Fruit fly (Drosophila melanogaster) whole organism, embryonic: ENCODE data around the gene CG17982.

ENCODE experiments used
- Bgb ChIP-seq: fragments of 200-800 bp; sonication (Bioruptor generic); IDR thresholded peaks from 2 replicates; pipeline ENCODE4 v1.3.6; 2022; ENCODE audit warnings: missing biosample characterization, missing genetic modification characterization; ENCODE audit not compliant: partially characterized antibody
- Blimp-1 ChIP-seq: fragments of 200-800 bp; sonication (Bioruptor generic); optimal IDR thresholded peaks from 3 replicates; lab custom pipeline; 2018; ENCODE audit warnings: missing biosample characterization, missing genetic modification characterization, mild to moderate bottlenecking, moderate library complexity, missing genetic modification reagents
- Bteb2 ChIP-seq: fragments of 200-800 bp; sonication (Bioruptor generic); optimal IDR thresholded peaks from 2 replicates; lab custom pipeline; 2016; ENCODE audit warnings: missing biosample characterization, missing genetic modification characterization
- CG10147 ChIP-seq: fragments of 200-800 bp; sonication (Bioruptor generic); optimal IDR thresholded peaks from 2 replicates; lab custom pipeline; 2019; ENCODE audit warnings: missing biosample characterization, mild to moderate bottlenecking, missing genetic modification characterization, moderate library complexity
- CG10267 ChIP-seq: fragments of 200-800 bp; sonication (Bioruptor generic); optimal IDR thresholded peaks from 2 replicates; lab custom pipeline; 2018; ENCODE audit warnings: missing biosample characterization, mild to moderate bottlenecking, missing genetic modification characterization, moderate library complexity
- CG10431 ChIP-seq: fragments of 200-800 bp; sonication (Bioruptor generic); optimal IDR thresholded peaks from 3 replicates; lab custom pipeline; 2018; ENCODE audit warnings: missing biosample characterization, mild to moderate bottlenecking, missing genetic modification characterization
- CG10543 ChIP-seq: fragments of 200-800 bp; sonication (Bioruptor generic); optimal IDR thresholded peaks from 3 replicates; lab custom pipeline; 2017; ENCODE audit warnings: missing biosample characterization, mild to moderate bottlenecking, missing genetic modification characterization, moderate library complexity
- CG13123 ChIP-seq: fragments of 200-800 bp; sonication (Bioruptor generic); optimal IDR thresholded peaks from 2 replicates; lab custom pipeline; 2016; ENCODE audit warnings: missing biosample characterization, missing genetic modification characterization
- CG15269 ChIP-seq: fragments of 200-800 bp; sonication (Bioruptor generic); optimal IDR thresholded peaks from 2 replicates; lab custom pipeline; 2018; ENCODE audit warnings: missing biosample characterization, mild to moderate bottlenecking, missing genetic modification characterization, moderate library complexity
- CG1529 ChIP-seq: fragments of 200-800 bp; sonication (Bioruptor generic); optimal IDR thresholded peaks from 3 replicates; lab custom pipeline; 2018; ENCODE audit warnings: missing biosample characterization, missing genetic modification characterization
- CG15601 ChIP-seq: fragments of 200-800 bp; sonication (Bioruptor generic); optimal IDR thresholded peaks from 3 replicates; lab custom pipeline; 2019; ENCODE audit warnings: missing biosample characterization, mild to moderate bottlenecking, missing genetic modification characterization, moderate library complexity
- CG17186 ChIP-seq: fragments of 200-800 bp; sonication (Bioruptor generic); optimal IDR thresholded peaks from 3 replicates; lab custom pipeline; 2017; ENCODE audit warnings: missing biosample characterization, missing genetic modification reagents, missing genetic modification characterization
- CG17829 ChIP-seq: fragments of 200-800 bp; optimal IDR thresholded peaks from 2 replicates; lab custom pipeline; 2019; ENCODE audit warnings: missing biosample characterization, mild to moderate bottlenecking, missing genetic modification characterization, moderate library complexity
- CG17912 ChIP-seq: fragments of 200-800 bp; sonication (Bioruptor generic); optimal IDR thresholded peaks from 2 replicates; lab custom pipeline; 2018; ENCODE audit warnings: missing biosample characterization, mild to moderate bottlenecking, missing genetic modification characterization
- CG18476 ChIP-seq: fragments of 200-800 bp; sonication (Bioruptor generic); optimal IDR thresholded peaks from 2 replicates; lab custom pipeline; 2016; ENCODE audit warnings: missing biosample characterization, mild to moderate bottlenecking, missing genetic modification characterization
- CG30431 ChIP-seq: fragments of 200-800 bp; sonication (Bioruptor generic); optimal IDR thresholded peaks from 2 replicates; lab custom pipeline; 2017; ENCODE audit warnings: missing biosample characterization, missing genetic modification characterization
- CG31388 ChIP-seq: fragments of 200-800 bp; sonication (Bioruptor generic); optimal IDR thresholded peaks from 2 replicates; lab custom pipeline; 2016; ENCODE audit warnings: missing biosample characterization, missing genetic modification characterization
- CG34422 ChIP-seq: fragments of 200-800 bp; sonication (Bioruptor generic); IDR thresholded peaks from 3 replicates; pipeline ENCODE4 v1.3.6; 2022; ENCODE audit warnings: missing biosample characterization, missing genetic modification characterization
- CG6689 ChIP-seq: fragments of 200-800 bp; sonication (Bioruptor generic); IDR thresholded peaks from 2 replicates; pipeline ENCODE4 v1.3.6; 2022; ENCODE audit warnings: missing biosample characterization, missing genetic modification characterization
- CG6813 ChIP-seq: fragments of 200-800 bp; sonication (Bioruptor generic); optimal IDR thresholded peaks from 2 replicates; lab custom pipeline; 2017; ENCODE audit warnings: missing biosample characterization, missing genetic modification characterization, mild to moderate bottlenecking, moderate library complexity, missing genetic modification reagents
- CG8924 ChIP-seq: fragments of 200-800 bp; optimal IDR thresholded peaks from 3 replicates; lab custom pipeline; 2019; ENCODE audit warnings: missing biosample characterization, mild to moderate bottlenecking, missing genetic modification characterization, moderate library complexity
- CG9437 ChIP-seq: fragments of 200-800 bp; sonication (Bioruptor generic); optimal IDR thresholded peaks from 2 replicates; lab custom pipeline; 2018; ENCODE audit warnings: missing biosample characterization, mild to moderate bottlenecking, missing genetic modification characterization
- CG9609 ChIP-seq: fragments of 200-800 bp; sonication (Bioruptor generic); optimal IDR thresholded peaks from 3 replicates; lab custom pipeline; 2016; ENCODE audit warnings: missing biosample characterization, missing genetic modification characterization
- CoRest ChIP-seq: fragments of 200-800 bp; sonication (Bioruptor generic); optimal IDR thresholded peaks from 3 replicates; lab custom pipeline; 2018; ENCODE audit warnings: missing biosample characterization, mild to moderate bottlenecking, missing genetic modification characterization, moderate library complexity
- D ChIP-seq, 2 experiments: fragments of 200-800 bp in 1 of 2; fragments of >200 bp in 1 of 2; sonication (Bioruptor generic) in 1 of 2; optimal IDR thresholded peaks; 2 replicates in 1 of 2; 3 replicates in 1 of 2; lab custom pipeline; 2017; ENCODE audit warnings: mild to moderate bottlenecking in 1 of 2, missing biosample characterization in 1 of 2, missing genetic modification characterization in 1 of 2, missing genetic modification reagents in 1 of 2
- Drgx ChIP-seq: fragments of 200-800 bp; sonication (Bioruptor generic); IDR thresholded peaks from 2 replicates; pipeline ENCODE4 v1.3.6; 2022; ENCODE audit warnings: missing biosample characterization, missing genetic modification characterization
- E2f1 ChIP-seq: fragments of 200-800 bp; sonication (Bioruptor generic); IDR thresholded peaks from 2 replicates; pipeline ENCODE4 v1.3.6; 2022; ENCODE audit warnings: missing biosample characterization, missing genetic modification characterization
- ERR ChIP-seq: fragments of 200-800 bp; sonication (Bioruptor generic); optimal IDR thresholded peaks from 2 replicates; lab custom pipeline; 2016; ENCODE audit warnings: missing biosample characterization, missing genetic modification characterization
- Hr39 ChIP-seq: fragments of >200 bp; optimal IDR thresholded peaks from 2 replicates; lab custom pipeline; 2017
- Myb ChIP-seq: fragments of 200-800 bp; sonication (Bioruptor generic); optimal IDR thresholded peaks from 2 replicates; lab custom pipeline; 2016; ENCODE audit warnings: missing biosample characterization, missing genetic modification characterization
- Optix ChIP-seq: fragments of 200-800 bp; sonication (Bioruptor generic); IDR thresholded peaks from 3 replicates; pipeline ENCODE4 v1.3.6; 2022; ENCODE audit warnings: missing biosample characterization, missing genetic modification characterization
- PHDP ChIP-seq: fragments of 200-800 bp; sonication (Bioruptor generic); optimal IDR thresholded peaks from 3 replicates; lab custom pipeline; 2018; ENCODE audit warnings: missing biosample characterization, mild to moderate bottlenecking, missing genetic modification characterization, moderate library complexity
- Ptx1 ChIP-seq: fragments of 200-800 bp; sonication (Bioruptor generic); IDR thresholded peaks from 2 replicates; pipeline ENCODE4 v1.3.6; 2022; ENCODE audit warnings: missing biosample characterization, missing genetic modification characterization
- Xrp1 ChIP-seq: fragments of 200-800 bp; sonication (Bioruptor generic); IDR thresholded peaks from 2 replicates; pipeline ENCODE4 v1.3.6; 2022; ENCODE audit warnings: missing biosample characterization, missing genetic modification characterization
- bab2 ChIP-seq: fragments of 200-800 bp; sonication (Bioruptor generic); optimal IDR thresholded peaks from 2 replicates; lab custom pipeline; 2016; ENCODE audit warnings: missing biosample characterization, missing genetic modification characterization
- cwo ChIP-seq: fragments of 200-800 bp; sonication (Bioruptor generic); optimal IDR thresholded peaks from 3 replicates; lab custom pipeline; 2017; ENCODE audit warnings: missing biosample characterization, missing genetic modification characterization, mild to moderate bottlenecking, moderate library complexity, missing genetic modification reagents
- dimm ChIP-seq: fragments of 200-800 bp; sonication (Bioruptor generic); IDR thresholded peaks from 2 replicates; pipeline ENCODE4 v1.3.6; 2022; ENCODE audit warnings: missing biosample characterization, missing genetic modification characterization
- dmrt11E ChIP-seq: fragments of 200-800 bp; sonication (Bioruptor generic); optimal IDR thresholded peaks from 3 replicates; lab custom pipeline; 2018; ENCODE audit warnings: missing biosample characterization, mild to moderate bottlenecking, missing genetic modification characterization, moderate library complexity
- dpn ChIP-seq, 2 experiments: fragments of 200-800 bp; sonication (Bioruptor generic); optimal IDR thresholded peaks; 3 replicates each; lab custom pipeline; 2016; ENCODE audit warnings: missing biosample characterization in 2 of 2, missing genetic modification characterization in 2 of 2
- gcm ChIP-seq: fragments of 200-800 bp; sonication (Bioruptor generic); optimal IDR thresholded peaks from 2 replicates; lab custom pipeline; 2019; ENCODE audit warnings: missing biosample characterization, mild to moderate bottlenecking, missing genetic modification characterization, moderate library complexity
- grau ChIP-seq: fragments of 200-800 bp; optimal IDR thresholded peaks from 3 replicates; lab custom pipeline; 2019; ENCODE audit warnings: missing biosample characterization, mild to moderate bottlenecking, missing genetic modification characterization, moderate library complexity
- grn ChIP-seq: fragments of 200-800 bp; sonication (Bioruptor generic); optimal IDR thresholded peaks from 3 replicates; lab custom pipeline; 2017; ENCODE audit warnings: missing biosample characterization, missing genetic modification characterization
- hbn ChIP-seq: fragments of 200-800 bp; sonication (Bioruptor generic); IDR thresholded peaks from 2 replicates; pipeline ENCODE4 v1.3.6; 2022; ENCODE audit warnings: missing biosample characterization, missing genetic modification characterization; ENCODE audit not compliant: partially characterized antibody
- jumu ChIP-seq: fragments of 200-800 bp; sonication (Bioruptor generic); optimal IDR thresholded peaks from 3 replicates; lab custom pipeline; 2016; ENCODE audit warnings: missing biosample characterization, missing genetic modification characterization
- mam ChIP-seq: fragments of 200-800 bp; sonication (Bioruptor generic); optimal IDR thresholded peaks from 3 replicates; lab custom pipeline; 2016; ENCODE audit warnings: missing biosample characterization, missing genetic modification characterization
- nmo ChIP-seq: fragments of 200-800 bp; sonication (Bioruptor generic); optimal IDR thresholded peaks from 2 replicates; lab custom pipeline; 2018; ENCODE audit warnings: missing biosample characterization, mild to moderate bottlenecking, missing genetic modification characterization, moderate library complexity
- scrt ChIP-seq: fragments of 200-800 bp; sonication (Bioruptor generic); optimal IDR thresholded peaks from 2 replicates; lab custom pipeline; 2018; ENCODE audit warnings: missing biosample characterization, mild to moderate bottlenecking, missing genetic modification characterization, moderate library complexity
- sens ChIP-seq: fragments of 200-800 bp; sonication (Bioruptor generic); peaks from one replicate; lab custom pipeline; 2016; ENCODE audit warnings: missing biosample characterization, missing genetic modification characterization
- tll ChIP-seq, 2 experiments: fragments of 200-800 bp in 1 of 2; fragments of >200 bp in 1 of 2; sonication (Bioruptor generic) in 1 of 2; optimal IDR thresholded peaks; 2 replicates each; lab custom pipeline; 2017 to 2019; ENCODE audit warnings: missing biosample characterization in 2 of 2, missing genetic modification characterization in 2 of 2, mild to moderate bottlenecking in 1 of 2, moderate library complexity in 1 of 2
- trem ChIP-seq: fragments of 200-800 bp; optimal IDR thresholded peaks from 3 replicates; lab custom pipeline; 2019; ENCODE audit warnings: missing biosample characterization, mild to moderate bottlenecking, missing genetic modification characterization, moderate library complexity

The CG17982 gene

DNA sequence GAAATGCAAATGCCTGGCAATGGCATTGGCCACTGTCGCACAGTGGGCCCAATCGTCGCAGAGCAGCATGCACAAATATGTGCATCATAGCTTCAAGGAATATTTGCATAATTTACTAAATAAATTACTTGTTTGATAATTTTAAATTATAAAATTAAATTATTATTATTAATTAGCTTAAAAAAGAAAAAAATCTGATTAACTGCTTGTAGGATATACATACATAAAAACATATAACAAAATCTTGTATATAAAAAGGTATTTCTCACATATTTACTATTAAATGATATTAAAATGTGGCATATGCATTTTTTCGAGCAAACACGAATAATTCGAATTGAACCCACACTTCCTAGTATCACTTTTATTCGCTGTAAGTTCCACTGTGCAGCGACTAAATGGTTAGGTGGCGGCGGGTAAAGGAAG, 18.4 kb downstream of the CG17982 start (continued):
- TF ChIP-seq CG30431 (peak; percentile 28), Bteb2 (GFP tag; lab: Kevin White, UChicago) (no peak), Xrp1 (GFP tag; lab: Robert Waterston, UW) (peak; percentile 45; the same call in 1 of the 2 replicates), CG10431 (GFP tag; lab: Kevin White, UChicago) (no peak), CG6813 (peak; percentile 22), bab2 (GFP tag; lab: Kevin White, UChicago) (no peak), dmrt11E (tag; lab: Kevin White, UChicago) (peak; percentile 45), D (optimal IDR thresholded peaks at IDR 0.05; lab: Kevin White, UChicago) (no peak), D (GFP tag; optimal IDR thresholded peaks at IDR 0.05; lab: Kevin White, UChicago) (peak; percentile 49), CG15269 (tag; lab: Kevin White, UChicago) (peak; percentile 45), nmo (peak; percentile 81), ERR (GFP tag; lab: Kevin White, UChicago) (no peak), CG15601 (tag; lab: Kevin White, UChicago) (peak; percentile 38), trem (peak; percentile 7), hbn (GFP tag; lab: Robert Waterston, UW) (no peak), CG9437 (GFP tag; lab: Kevin White, UChicago) (peak; percentile 64), CG6689 (GFP tag; lab: Robert Waterston, UW) (peak; percentile 60), PHDP (tag; lab: Kevin White, UChicago) (peak; percentile 40), Optix (0 out of 3 replicates have a peak, but pooled peaks have one; percentile 41), Ptx1 (GFP tag; lab: Robert Waterston, UW) (peak; percentile 72), Bgb (GFP tag; lab: Robert Waterston, UW) (no peak), Blimp-1 (peak; percentile 53), grau (tag; lab: Kevin White, UChicago) (peak; percentile 59), CG10147 (GFP tag; lab: Kevin White, UChicago) (peak; percentile 4), cwo (GFP tag; lab: Kevin White, UChicago) (peak; percentile 4), CG10267 (tag; lab: Kevin White, UChicago) (peak; percentile 46), CG17829 (peak; percentile 56), dpn (GFP tag; optimal IDR thresholded peaks at IDR 0.05; lab: Kevin White, UChicago) (peak in 1 of 2 experiments; percentile 32), CG10543 (GFP tag; lab: Kevin White, UChicago) (no peak), Hr39 (lab: Kevin White, UChicago) (no peak), Myb (GFP tag; lab: Kevin White, UChicago) (no peak), CG17186 (GFP tag; lab: Kevin White, UChicago) (no peak), CoRest (tag; lab: Kevin White, UChicago) (peak; percentile 61), CG31388 (no peak), grn (GFP tag; lab: Kevin White, UChicago) (no peak), jumu (GFP tag; lab: Kevin White, UChicago) (no peak), sens (peak; percentile 63), gcm (GFP tag; lab: Kevin White, UChicago) (peak; percentile 34), mam (GFP tag; lab: Kevin White, UChicago) (no peak), CG13123 (no peak), CG1529 (peak; percentile 9), scrt (no peak), tll (GFP tag; optimal IDR thresholded peaks at IDR 0.05; lab: Kevin White, UChicago) (no peak), CG8924 (tag; lab: Kevin White, UChicago) (peak; percentile 58), CG34422 (peak; percentile 18; the same call in 1 of the 3 replicates), E2f1 (GFP tag; lab: Robert Waterston, UW) (0 out of 2 replicates have a peak, but pooled peaks have one; percentile 42), CG17912 (GFP tag; lab: Kevin White, UChicago) (no peak), CG9609 (GFP tag; lab: Kevin White, UChicago) (no peak), dimm (GFP tag; lab: Robert Waterston, UW) (peak; percentile 39; the same call in 1 of the 2 replicates), Drgx (GFP tag; lab: Robert Waterston, UW) (peak; percentile 55), CG18476 (GFP tag; lab: Kevin White, UChicago) (no peak)
